Fruit fly (Drosophila melanogaster) whole organism, embryonic: ENCODE data around the gene Rpt4.
A peak's percentile ranks its signal among the peaks of the same experiment; 100 is the strongest.

Experiments
- ATbp ChIP-seq: fragments of 200-800 bp; sonication (Bioruptor generic); optimal IDR thresholded peaks from 2 replicates; lab custom pipeline; 2017; ENCODE audit warnings: missing biosample characterization, mild to moderate bottlenecking, missing genetic modification characterization, missing genetic modification reagents
- Aef1 ChIP-seq: fragments of 200-800 bp; sonication (Bioruptor generic); IDR thresholded peaks from 3 replicates; pipeline ENCODE4 v1.3.6; 2022; ENCODE audit warnings: missing biosample characterization, missing genetic modification characterization
- Bteb2 ChIP-seq: fragments of 200-800 bp; sonication (Bioruptor generic); optimal IDR thresholded peaks from 2 replicates; lab custom pipeline; 2016; ENCODE audit warnings: missing biosample characterization, missing genetic modification characterization
- CG11504 ChIP-seq: fragments of 200-800 bp; sonication (Bioruptor generic); optimal IDR thresholded peaks from 3 replicates; lab custom pipeline; 2019; ENCODE audit warnings: missing biosample characterization, mild to moderate bottlenecking, missing genetic modification characterization, moderate library complexity
- CG11560 ChIP-seq: fragments of 200-800 bp; sonication (Bioruptor generic); IDR thresholded peaks from 3 replicates; pipeline ENCODE4 v1.3.6; 2022; ENCODE audit warnings: missing biosample characterization, missing genetic modification characterization
- CG11695 ChIP-seq: fragments of 200-800 bp; sonication (Bioruptor generic); IDR thresholded peaks from 3 replicates; pipeline ENCODE4 v1.3.6; 2022; ENCODE audit warnings: missing biosample characterization, missing genetic modification characterization
- CG12769 ChIP-seq: fragments of 200-800 bp; sonication (Bioruptor generic); optimal IDR thresholded peaks from 2 replicates; lab custom pipeline; 2019; ENCODE audit warnings: missing biosample characterization, mild to moderate bottlenecking, missing genetic modification characterization, moderate library complexity
- CG13424 ChIP-seq: fragments of 200-800 bp; sonication (Bioruptor generic); optimal IDR thresholded peaks from 2 replicates; lab custom pipeline; 2019; ENCODE audit warnings: missing biosample characterization, mild to moderate bottlenecking, missing genetic modification characterization, moderate library complexity
- CG15269 ChIP-seq: fragments of 200-800 bp; sonication (Bioruptor generic); optimal IDR thresholded peaks from 2 replicates; lab custom pipeline; 2018; ENCODE audit warnings: missing biosample characterization, mild to moderate bottlenecking, missing genetic modification characterization, moderate library complexity
- CG17361 ChIP-seq: fragments of 200-800 bp; sonication (Bioruptor generic); IDR thresholded peaks from 3 replicates; pipeline ENCODE4 v1.3.6; 2022; ENCODE audit warnings: missing biosample characterization, missing genetic modification characterization
- CG1832 ChIP-seq: fragments of 200-800 bp; sonication (Bioruptor generic); optimal IDR thresholded peaks from 2 replicates; lab custom pipeline; 2017; ENCODE audit warnings: missing biosample characterization, mild to moderate bottlenecking, missing genetic modification characterization, inconsistent platforms
- CG18619 ChIP-seq: fragments of 200-800 bp; sonication (Bioruptor generic); optimal IDR thresholded peaks from 3 replicates; lab custom pipeline; 2017; ENCODE audit warnings: missing biosample characterization, mild to moderate bottlenecking, missing genetic modification characterization
- CG2678 ChIP-seq: fragments of 200-800 bp; sonication (Bioruptor generic); optimal IDR thresholded peaks from 3 replicates; lab custom pipeline; 2019; ENCODE audit warnings: missing biosample characterization, mild to moderate bottlenecking, missing genetic modification characterization, moderate library complexity
- CG32772 ChIP-seq: fragments of 200-800 bp; sonication (Bioruptor generic); IDR thresholded peaks from 2 replicates; pipeline ENCODE4 v1.3.6; 2022; ENCODE audit warnings: missing biosample characterization, missing genetic modification characterization
- CG3847 ChIP-seq: fragments of 200-800 bp; sonication (Bioruptor generic); IDR thresholded peaks from 2 replicates; pipeline ENCODE4 v1.3.6; 2022; ENCODE audit warnings: missing biosample characterization, missing genetic modification characterization
- CG42726 ChIP-seq: fragments of 200-800 bp; sonication (Bioruptor generic); IDR thresholded peaks from 2 replicates; pipeline ENCODE4 v1.3.6; 2022; ENCODE audit warnings: missing biosample characterization, missing genetic modification characterization; ENCODE audit not compliant: partially characterized antibody
- CG4360 ChIP-seq: fragments of 200-800 bp; sonication (Bioruptor generic); IDR thresholded peaks from 2 replicates; pipeline ENCODE4 v1.3.6; 2022; ENCODE audit warnings: missing biosample characterization, missing genetic modification characterization
- CG5953 ChIP-seq: fragments of 200-800 bp; sonication (Bioruptor generic); IDR thresholded peaks from 2 replicates; pipeline ENCODE4 v1.3.6; 2022; ENCODE audit warnings: missing biosample characterization, missing genetic modification characterization
- CG6254 ChIP-seq: fragments of 200-800 bp; sonication (Bioruptor generic); optimal IDR thresholded peaks from 3 replicates; lab custom pipeline; 2017; ENCODE audit warnings: mild to moderate bottlenecking, missing biosample characterization, missing genetic modification reagents, missing genetic modification characterization
- CG6854 ChIP-seq: fragments of 200-800 bp; sonication (Bioruptor generic); optimal IDR thresholded peaks from 3 replicates; lab custom pipeline; 2017; ENCODE audit warnings: missing biosample characterization, mild to moderate bottlenecking, missing genetic modification characterization
- Dip3 ChIP-seq: fragments of 200-800 bp; sonication (Bioruptor generic); optimal IDR thresholded peaks from 3 replicates; lab custom pipeline; 2016; ENCODE audit warnings: missing biosample characterization, missing genetic modification characterization
- Eip74EF ChIP-seq, 2 experiments: fragments of 200-800 bp in 1 of 2; fragments of >200 bp in 1 of 2; sonication (Bioruptor generic) in 1 of 2; optimal IDR thresholded peaks; 2 replicates each; lab custom pipeline; 2017 to 2019; ENCODE audit warnings: missing biosample characterization in 2 of 2, missing genetic modification characterization in 2 of 2, mild to moderate bottlenecking in 1 of 2, moderate library complexity in 1 of 2
- H2.0 ChIP-seq: fragments of 200-800 bp; sonication (Bioruptor generic); IDR thresholded peaks from 2 replicates; pipeline ENCODE4 v1.3.6; 2022; ENCODE audit warnings: missing biosample characterization, missing genetic modification characterization
- Hr39 ChIP-seq: fragments of >200 bp; optimal IDR thresholded peaks from 2 replicates; lab custom pipeline; 2017
- Kr ChIP-seq: fragments of 200-800 bp; sonication (Bioruptor generic); optimal IDR thresholded peaks from 2 replicates; lab custom pipeline; 2017; ENCODE audit warnings: missing biosample characterization, mild to moderate bottlenecking, missing genetic modification characterization
- Lim3 ChIP-seq: fragments of 200-800 bp; sonication (Bioruptor generic); IDR thresholded peaks from 2 replicates; pipeline ENCODE4 v1.3.6; 2022; ENCODE audit warnings: missing biosample characterization, missing genetic modification characterization
- Lpt ChIP-seq: fragments of >200 bp; optimal IDR thresholded peaks from 2 replicates; lab custom pipeline; 2018; ENCODE audit warnings: missing biosample characterization, missing genetic modification characterization
- NC2β ChIP-seq: fragments of 200-800 bp; sonication (Bioruptor generic); optimal IDR thresholded peaks from 2 replicates; lab custom pipeline; 2016; ENCODE audit warnings: missing biosample characterization, missing genetic modification characterization
- Pdp1 ChIP-seq, 2 experiments: fragments of 200-800 bp; sonication (Bioruptor generic); optimal IDR thresholded peaks; 3 replicates each; lab custom pipeline; 2016; ENCODE audit warnings: missing biosample characterization in 2 of 2, missing genetic modification characterization in 2 of 2, mild to moderate bottlenecking in 1 of 2, moderate library complexity in 1 of 2
- Scr ChIP-seq: fragments of 200-800 bp; sonication (Bioruptor generic); IDR thresholded peaks from 2 replicates; pipeline ENCODE4 v1.3.6; 2022; ENCODE audit warnings: missing biosample characterization, missing genetic modification characterization; ENCODE audit not compliant: partially characterized antibody
- al ChIP-seq: fragments of 200-800 bp; sonication (Bioruptor generic); IDR thresholded peaks from 2 replicates; pipeline ENCODE4 v1.3.6; 2022; ENCODE audit warnings: missing biosample characterization, missing genetic modification characterization
- ato ChIP-seq: fragments of 200-800 bp; sonication (Bioruptor generic); IDR thresholded peaks from 2 replicates; pipeline ENCODE4 v1.3.6; 2022; ENCODE audit warnings: missing biosample characterization, missing genetic modification characterization; ENCODE audit not compliant: partially characterized antibody
- bowl ChIP-seq: fragments of 200-800 bp; sonication (Bioruptor generic); IDR thresholded peaks from 2 replicates; pipeline ENCODE4 v1.3.6; 2022; ENCODE audit warnings: missing biosample characterization, missing genetic modification characterization
- bsh ChIP-seq, 2 experiments: fragments of 200-800 bp; sonication (Bioruptor generic); optimal IDR thresholded peaks; 2 replicates each; lab custom pipeline; 2017 to 2018; ENCODE audit warnings: mild to moderate bottlenecking in 2 of 2, missing biosample characterization in 2 of 2, missing genetic modification characterization in 2 of 2, moderate library complexity in 1 of 2
- crp ChIP-seq, 2 experiments: fragments of 200-800 bp; sonication (Bioruptor generic); optimal IDR thresholded peaks; 2 replicates in 1 of 2; 3 replicates in 1 of 2; lab custom pipeline; 2017; ENCODE audit warnings: missing biosample characterization in 2 of 2, missing genetic modification characterization in 2 of 2, mild to moderate bottlenecking in 1 of 2, moderate library complexity in 1 of 2
- dati ChIP-seq: fragments of 200-800 bp; sonication (Bioruptor generic); IDR thresholded peaks from 2 replicates; pipeline ENCODE4 v1.3.6; 2022; ENCODE audit warnings: missing biosample characterization, missing genetic modification characterization
- gcm ChIP-seq: fragments of 200-800 bp; sonication (Bioruptor generic); optimal IDR thresholded peaks from 2 replicates; lab custom pipeline; 2019; ENCODE audit warnings: missing biosample characterization, mild to moderate bottlenecking, missing genetic modification characterization, moderate library complexity
- gem ChIP-seq: fragments of 200-800 bp; sonication (Bioruptor generic); optimal IDR thresholded peaks from 2 replicates; lab custom pipeline; 2019; ENCODE audit warnings: missing biosample characterization, mild to moderate bottlenecking, missing genetic modification characterization, moderate library complexity
- grau ChIP-seq: fragments of 200-800 bp; optimal IDR thresholded peaks from 3 replicates; lab custom pipeline; 2019; ENCODE audit warnings: missing biosample characterization, mild to moderate bottlenecking, missing genetic modification characterization, moderate library complexity
- jing ChIP-seq: fragments of 200-800 bp; sonication (Bioruptor generic); optimal IDR thresholded peaks from 2 replicates; lab custom pipeline; 2018; ENCODE audit warnings: missing biosample characterization, mild to moderate bottlenecking, missing genetic modification characterization
- lab ChIP-seq: fragments of 200-800 bp; sonication (Bioruptor generic); optimal IDR thresholded peaks from 3 replicates; lab custom pipeline; 2017; ENCODE audit warnings: missing biosample characterization, missing genetic modification characterization, mild to moderate bottlenecking, moderate library complexity, missing genetic modification reagents
- lola ChIP-seq, 3 experiments: fragments of >200 bp in 2 of 3; fragments of 200-800 bp in 1 of 3; sonication (Bioruptor generic) in 1 of 3; optimal IDR thresholded peaks; 2 replicates each; lab custom pipeline; 2017 to 2019; ENCODE audit warnings: missing biosample characterization in 3 of 3, missing genetic modification characterization in 3 of 3, mild to moderate bottlenecking in 1 of 3, moderate library complexity in 1 of 3
- nmo ChIP-seq: fragments of 200-800 bp; sonication (Bioruptor generic); optimal IDR thresholded peaks from 2 replicates; lab custom pipeline; 2018; ENCODE audit warnings: missing biosample characterization, mild to moderate bottlenecking, missing genetic modification characterization, moderate library complexity
- nom ChIP-seq: fragments of 200-800 bp; sonication (Bioruptor generic); optimal IDR thresholded peaks from 2 replicates; lab custom pipeline; 2017; ENCODE audit warnings: missing biosample characterization, missing genetic modification characterization, mild to moderate bottlenecking, moderate library complexity, missing genetic modification reagents
- pfk ChIP-seq: fragments of 200-800 bp; sonication (Bioruptor generic); optimal IDR thresholded peaks from 2 replicates; lab custom pipeline; 2018; ENCODE audit warnings: missing biosample characterization, mild to moderate bottlenecking, missing genetic modification characterization, moderate library complexity
- row ChIP-seq: fragments of 200-800 bp; sonication (Bioruptor generic); IDR thresholded peaks from 3 replicates; pipeline ENCODE4 v1.3.6; 2022; ENCODE audit warnings: missing biosample characterization, missing genetic modification characterization
- sens ChIP-seq: fragments of 200-800 bp; sonication (Bioruptor generic); peaks from one replicate; lab custom pipeline; 2016; ENCODE audit warnings: missing biosample characterization, missing genetic modification characterization
- zen2 ChIP-seq: fragments of 200-800 bp; sonication (Bioruptor generic); IDR thresholded peaks from 3 replicates; pipeline ENCODE4 v1.3.6; 2022; ENCODE audit warnings: missing biosample characterization, missing genetic modification characterization; ENCODE audit not compliant: partially characterized antibody

The Rpt4 gene

dm6 chrX:6332988-6333719, 42.1 kb upstream of the Rpt4 start (continued):
- TF ChIP-seq Eip74EF (GFP tag; optimal IDR thresholded peaks at IDR 0.05; lab: Kevin White, UChicago) (peak in 1 of 2 experiments; percentile 26), CG42726 (GFP tag; lab: Robert Waterston, UW) (no peak), nom (peak; percentile 12), Lpt (GFP tag; lab: Kevin White, UChicago) (no peak), CG4360 (GFP tag; lab: Robert Waterston, UW) (no peak), H2.0 (GFP tag; lab: Robert Waterston, UW) (no peak), CG32772 (GFP tag; lab: Robert Waterston, UW) (0 out of 2 replicates have a peak, but pooled peaks have one; percentile 16), sens (GFP tag; lab: Kevin White, UChicago) (peak; percentile 57), CG11560 (tag; lab: Robert Waterston, UW) (no peak), Hr39 (no peak), Bteb2 (GFP tag; lab: Kevin White, UChicago) (no peak), Scr (no peak), CG1832 (GFP tag; lab: Kevin White, UChicago) (peak; percentile 17), Kr (GFP tag; lab: Kevin White, UChicago) (no peak), dati (GFP tag; lab: Robert Waterston, UW) (no peak), lab (GFP tag; lab: Kevin White, UChicago) (peak; percentile 7), nmo (GFP tag; lab: Kevin White, UChicago) (peak; percentile 9), bowl (GFP tag; lab: Robert Waterston, UW) (no peak), CG17361 (GFP tag; lab: Robert Waterston, UW) (peak; percentile 24; the same call in 1 of the 3 replicates), CG11504 (tag; lab: Kevin White, UChicago) (peak; percentile 26), ATbp (GFP tag; lab: Kevin White, UChicago) (no peak), jing (GFP tag; lab: Kevin White, UChicago) (no peak), CG6854 (GFP tag; lab: Kevin White, UChicago) (no peak), ato (GFP tag; lab: Robert Waterston, UW) (no peak), Lim3 (GFP tag; lab: Robert Waterston, UW) (no peak), CG11695 (GFP tag; lab: Robert Waterston, UW) (no peak), crp (GFP tag; optimal IDR thresholded peaks at IDR 0.05; lab: Kevin White, UChicago) (no peak), CG15269 (tag; lab: Kevin White, UChicago) (peak; percentile 12), row (GFP tag; lab: Robert Waterston, UW) (peak; percentile 39; the same call in 2 of the 3 replicates), CG5953 (GFP tag; lab: Robert Waterston, UW) (no peak), gem (tag; lab: Kevin White, UChicago) (peak; percentile 31), pfk (GFP tag; lab: Kevin White, UChicago) (no peak), CG6254 (no peak), Pdp1 (GFP tag; optimal IDR thresholded peaks at IDR 0.05; lab: Kevin White, UChicago) (no peak), lola (GFP tag; optimal IDR thresholded peaks at IDR 0.05; lab: Kevin White, UChicago) (no peak), al (GFP tag; lab: Robert Waterston, UW) (no peak), bsh (GFP tag; optimal IDR thresholded peaks at IDR 0.05; lab: Kevin White, UChicago) (peak; percentile 5 to 28), CG13424 (tag; lab: Kevin White, UChicago) (peak; percentile 26), CG3847 (no peak), Aef1 (GFP tag; lab: Robert Waterston, UW) (no peak), zen2 (GFP tag; lab: Robert Waterston, UW) (no peak), gcm (GFP tag; lab: Kevin White, UChicago) (no peak), CG2678 (peak; percentile 6), Dip3 (no peak), CG18619 (GFP tag; lab: Kevin White, UChicago) (no peak), CG12769 (peak; percentile 6), NC2β (GFP tag; lab: Kevin White, UChicago) (no peak), grau (tag; lab: Kevin White, UChicago) (peak; percentile 53)
